Worm (Caenorhabditis elegans) whole organism, young adult: ENCODE measurements around the gene mxl-1.
A peak's percentile ranks its signal among the peaks of the same experiment; 100 is the strongest.
"Not testable (repeated sequence)": the region's sequence is repeated elsewhere in the genome, so short reads cannot be mapped to it uniquely, and the experiment has no call there.

ENCODE experiments used
- C06A6.2 ChIP-seq: fragments of 200-800 bp; sonication (Bioruptor generic); conservative IDR thresholded peaks from 2 replicates; pipeline ENCODE4 v1.3.6; 2022; ENCODE audit warnings: missing genetic modification characterization, missing compliant biosample characterization
- F10E7.11 ChIP-seq: sonication (generic microtip); optimal IDR thresholded peaks from 2 replicates; lab custom pipeline; 2017; ENCODE audit warnings: mild to moderate bottlenecking, missing genetic modification characterization, moderate library complexity, missing compliant biosample characterization
- F37B4.10 ChIP-seq: fragments of 200-800 bp; sonication (Bioruptor generic); IDR thresholded peaks from 2 replicates; pipeline ENCODE4 v1.3.6; 2022; ENCODE audit warnings: missing genetic modification characterization, missing compliant biosample characterization
- F52B5.7 ChIP-seq: sonication (generic microtip); optimal IDR thresholded peaks from 2 replicates; lab custom pipeline; 2016; ENCODE audit warnings: mild to moderate bottlenecking, missing genetic modification characterization, missing compliant biosample characterization
- F57A8.1 ChIP-seq: fragments of 200-800 bp; sonication (Bioruptor generic); optimal IDR thresholded peaks from 2 replicates; lab custom pipeline; 2018; ENCODE audit warnings: mild to moderate bottlenecking, missing genetic modification characterization, moderate library complexity, missing compliant biosample characterization
- F57C9.4 ChIP-seq: sonication (generic microtip); optimal IDR thresholded peaks from 2 replicates; lab custom pipeline; 2017; ENCODE audit warnings: mild to moderate bottlenecking, missing genetic modification characterization, missing compliant biosample characterization
- T07F8.4 ChIP-seq: sonication (generic microtip); optimal IDR thresholded peaks from 2 replicates; lab custom pipeline; 2016; ENCODE audit warnings: mild to moderate bottlenecking, missing genetic modification characterization, moderate library complexity, missing compliant biosample characterization
- T26A5.8 ChIP-seq: sonication (generic microtip); optimal IDR thresholded peaks from 2 replicates; lab custom pipeline; 2016; ENCODE audit warnings: missing genetic modification characterization, missing compliant biosample characterization
- Y53F4B.3 ChIP-seq: fragments of 200-800 bp; sonication (Bioruptor generic); IDR thresholded peaks from 2 replicates; pipeline ENCODE4 v1.3.6; 2022; ENCODE audit warnings: missing genetic modification reagents, missing genetic modification characterization, missing compliant biosample characterization
- ZK185.1 ChIP-seq: sonication (generic microtip); optimal IDR thresholded peaks from 2 replicates; lab custom pipeline; 2016; ENCODE audit warnings: mild to moderate bottlenecking, missing genetic modification characterization, missing compliant biosample characterization; ENCODE audit not compliant: poor library complexity, severe bottlenecking
- aptf-2 ChIP-seq: fragments of 200-800 bp; sonication (Bioruptor generic); conservative IDR thresholded peaks from 2 replicates; pipeline ENCODE4 v1.3.6; 2022; ENCODE audit warnings: missing genetic modification reagents, missing genetic modification characterization, missing compliant biosample characterization
- aptf-3 ChIP-seq: fragments of 200-800 bp; sonication (Bioruptor generic); IDR thresholded peaks from 2 replicates; pipeline ENCODE4 v1.3.6; 2022; ENCODE audit warnings: missing genetic modification characterization, missing compliant biosample characterization
- attf-3 ChIP-seq: fragments of 200-800 bp; sonication (Bioruptor generic); conservative IDR thresholded peaks from 2 replicates; pipeline ENCODE4 v1.3.6; 2022; ENCODE audit warnings: missing genetic modification reagents, missing genetic modification characterization, missing compliant biosample characterization
- ceh-100 ChIP-seq: fragments of 200-800 bp; sonication (Bioruptor generic); IDR thresholded peaks from 2 replicates; pipeline ENCODE4 v1.3.6; 2022; ENCODE audit warnings: missing genetic modification reagents, missing genetic modification characterization, missing compliant biosample characterization
- ceh-27 ChIP-seq: fragments of 200-800 bp; sonication (Bioruptor generic); optimal IDR thresholded peaks from 2 replicates; lab custom pipeline; 2018; ENCODE audit warnings: mild to moderate bottlenecking, missing genetic modification characterization, moderate library complexity, missing compliant biosample characterization
- ceh-40 ChIP-seq: fragments of 200-800 bp; sonication (Bioruptor generic); IDR thresholded peaks from 2 replicates; pipeline ENCODE4 v1.3.6; 2022; ENCODE audit warnings: missing genetic modification characterization, missing compliant biosample characterization
- ceh-58 ChIP-seq: fragments of 200-800 bp; sonication (Bioruptor generic); IDR thresholded peaks from 2 replicates; pipeline ENCODE4 v1.3.6; 2022; ENCODE audit warnings: missing genetic modification characterization, missing compliant biosample characterization
- dox-1 ChIP-seq: fragments of 200-800 bp; sonication (Bioruptor generic); IDR thresholded peaks from 2 replicates; pipeline ENCODE4 v1.3.6; 2022; ENCODE audit warnings: missing genetic modification reagents, missing genetic modification characterization, missing compliant biosample characterization
- dpl-1 ChIP-seq: fragments of 150-350 bp; optimal IDR thresholded peaks from 2 replicates; lab custom pipeline; 2014; ENCODE audit warnings: missing biosample characterization, missing genetic modification reagents, missing genetic modification characterization
- egl-18 ChIP-seq: fragments of 200-800 bp; sonication (Bioruptor generic); IDR thresholded peaks from 2 replicates; pipeline ENCODE4 v1.3.6; 2022; ENCODE audit warnings: missing genetic modification reagents, missing genetic modification characterization, missing compliant biosample characterization
- egl-44 ChIP-seq: fragments of 200-800 bp; sonication (Bioruptor generic); IDR thresholded peaks from 2 replicates; pipeline ENCODE4 v1.3.6; 2022; ENCODE audit warnings: missing genetic modification reagents, missing genetic modification characterization, missing compliant biosample characterization
- egrh-3 ChIP-seq: fragments of 200-800 bp; sonication (Bioruptor generic); IDR thresholded peaks from 2 replicates; pipeline ENCODE4 v1.3.6; 2022; ENCODE audit warnings: missing genetic modification reagents, missing genetic modification characterization, missing compliant biosample characterization
- ekl-4 ChIP-seq: fragments of 200-800 bp; sonication (Bioruptor generic); IDR thresholded peaks from 2 replicates; pipeline ENCODE4 v1.3.6; 2022; ENCODE audit warnings: missing genetic modification reagents, missing genetic modification characterization, missing compliant biosample characterization
- hlh-12 ChIP-seq: sonication (generic microtip); optimal IDR thresholded peaks from 2 replicates; lab custom pipeline; 2016; ENCODE audit warnings: missing genetic modification characterization, missing compliant biosample characterization
- hlh-26 ChIP-seq: fragments of 200-800 bp; sonication (Bioruptor generic); conservative IDR thresholded peaks from 2 replicates; pipeline ENCODE4 v1.3.6; 2022; ENCODE audit warnings: missing genetic modification reagents, missing genetic modification characterization, missing compliant biosample characterization
- hmg-20 ChIP-seq: fragments of 200-800 bp; sonication (Bioruptor generic); IDR thresholded peaks from 2 replicates; pipeline ENCODE4 v1.3.6; 2022; ENCODE audit warnings: missing genetic modification reagents, missing genetic modification characterization, missing compliant biosample characterization
- lin-35 ChIP-seq, 3 experiments: fragments of 150-350 bp in 2 of 3; sonication (generic microtip) in 1 of 3; optimal IDR thresholded peaks; 2 replicates each; lab custom pipeline; 2014 to 2018; ENCODE audit warnings: missing biosample characterization in 3 of 3, missing genetic modification characterization in 3 of 3, missing genetic modification reagents in 3 of 3
- lin-54 ChIP-seq: fragments of 200-800 bp; sonication (Bioruptor generic); optimal IDR thresholded peaks from 2 replicates; lab custom pipeline; 2018; ENCODE audit warnings: mild to moderate bottlenecking, missing genetic modification characterization, missing compliant biosample characterization
- madf-10 ChIP-seq: sonication (generic microtip); optimal IDR thresholded peaks from 2 replicates; lab custom pipeline; 2016; ENCODE audit warnings: mild to moderate bottlenecking, missing genetic modification characterization, missing compliant biosample characterization
- mxl-1 ChIP-seq: sonication (generic microtip); optimal IDR thresholded peaks from 2 replicates; lab custom pipeline; 2016; ENCODE audit warnings: missing genetic modification characterization, missing compliant biosample characterization
- nfyb-1 ChIP-seq: fragments of 200-800 bp; sonication (Bioruptor generic); IDR thresholded peaks from 2 replicates; pipeline ENCODE4 v1.3.6; 2022; ENCODE audit warnings: missing genetic modification reagents, missing genetic modification characterization, missing compliant biosample characterization
- pha-4 ChIP-seq: fragments of 150-350 bp; sonication (generic microtip); optimal IDR thresholded peaks from 2 replicates; lab custom pipeline; 2014; ENCODE audit warnings: missing biosample characterization, missing genetic modification reagents, missing genetic modification characterization
- repo-1 ChIP-seq: sonication (generic microtip); optimal IDR thresholded peaks from 2 replicates; lab custom pipeline; 2017; ENCODE audit warnings: mild to moderate bottlenecking, missing genetic modification characterization, missing compliant biosample characterization
- snpc-1.1 ChIP-seq: sonication (generic microtip); optimal IDR thresholded peaks from 2 replicates; lab custom pipeline; 2017; ENCODE audit warnings: missing genetic modification characterization, mild to moderate bottlenecking, missing compliant biosample characterization, antibody characterized with exemption, moderate library complexity, missing genotype, missing genetic modification reagents; ENCODE audit not compliant: insufficient read depth
- snpc-4 ChIP-seq, 5 experiments: fragments of 150-350 bp in 1 of 5; sonication (generic microtip) in 4 of 5; optimal IDR thresholded peaks; 2 replicates each; lab custom pipeline; 2014 to 2018; ENCODE audit warnings: missing genetic modification characterization in 5 of 5, missing biosample characterization in 3 of 5, antibody characterized with exemption in 2 of 5, mild to moderate bottlenecking in 2 of 5, missing compliant biosample characterization in 2 of 5, missing genotype in 2 of 5, moderate library complexity in 2 of 5, missing genetic modification reagents in 1 of 5
- tbx-9 ChIP-seq: sonication (generic microtip); optimal IDR thresholded peaks from 2 replicates; lab custom pipeline; 2016; ENCODE audit warnings: borderline replicate concordance, missing genetic modification characterization, inconsistent platforms, missing compliant biosample characterization
- tlf-1 ChIP-seq: fragments of 200-800 bp; sonication (Bioruptor generic); optimal IDR thresholded peaks from 2 replicates; lab custom pipeline; 2018; ENCODE audit warnings: mild to moderate bottlenecking, missing genetic modification characterization, missing compliant biosample characterization
- unc-130 ChIP-seq: sonication (generic microtip); optimal IDR thresholded peaks from 2 replicates; lab custom pipeline; 2016; ENCODE audit warnings: missing genetic modification reagents, missing genetic modification characterization, missing compliant biosample characterization
- ztf-18 ChIP-seq: sonication (generic microtip); optimal IDR thresholded peaks from 2 replicates; lab custom pipeline; 2016; ENCODE audit warnings: missing genotype, mild to moderate bottlenecking, missing genetic modification characterization, missing compliant biosample characterization
- ztf-26 ChIP-seq: sonication (generic microtip); optimal IDR thresholded peaks from 2 replicates; lab custom pipeline; 2017; ENCODE audit warnings: missing genetic modification characterization, missing compliant biosample characterization
- ztf-28 ChIP-seq: fragments of 200-800 bp; sonication (Bioruptor generic); IDR thresholded peaks from 2 replicates; pipeline ENCODE4 v1.3.6; 2022; ENCODE audit warnings: missing genetic modification reagents, missing genetic modification characterization, missing compliant biosample characterization

Gene mxl-1

ce11 chrV:11282272-11282671 lies 37.6 kb downstream of the mxl-1 start, which contains the start of gene gly-20:
TSS of gene gly-20 (plus strand) at chrV:11282572.
- TF ChIP-seq pha-4 (tag; lab: Kevin White, UChicago): no peak
- no peak for TF ChIP-seq aptf-3 (GFP tag; lab: Robert Waterston, UW)
- no peak for TF ChIP-seq lin-54 (GFP tag; lab: Kevin White, UChicago)
- TF ChIP-seq ceh-58 (GFP tag; lab: Robert Waterston, UW): no peak
- no peak for TF ChIP-seq ztf-26
- TF ChIP-seq repo-1 (tag; lab: Kevin White, UChicago): no peak
- no peak for TF ChIP-seq ceh-40 (GFP tag; lab: Robert Waterston, UW)
- no peak for TF ChIP-seq ZK185.1 (tag; lab: Kevin White, UChicago)
- no peak for TF ChIP-seq T07F8.4 (tag; lab: Kevin White, UChicago)
- no peak for TF ChIP-seq hlh-26

ce11 chrV:11286114-11286513 lies 41.5 kb downstream of the mxl-1 start, which contains the start of gene C03E10.3:
TSS of gene C03E10.3 (plus strand) at chrV:11286414.
- not testable (repeated sequence) for TF ChIP-seq hlh-12 (tag; lab: Kevin White, UChicago); F57A8.1 (GFP tag; lab: Kevin White, UChicago); tbx-9 (tag; lab: Kevin White, UChicago)

- TF ChIP-seq egrh-3 (GFP tag; lab: Robert Waterston, UW) (no peak), ceh-100 (GFP tag; lab: Robert Waterston, UW) (no peak), egl-44 (GFP tag; lab: Robert Waterston, UW) (no peak), nfyb-1 (no peak), egl-18 (GFP tag; lab: Robert Waterston, UW) (no peak), F57C9.4 (tag; lab: Kevin White, UChicago) (no peak), ztf-28 (GFP tag; lab: Robert Waterston, UW) (no peak), ceh-27 (no peak), F10E7.11 (tag; lab: Kevin White, UChicago) (no peak), Y53F4B.3 (GFP tag; lab: Robert Waterston, UW) (no peak), ekl-4 (no peak), unc-130 (GFP tag; lab: Kevin White, UChicago) (no peak), dpl-1 (GFP tag; lab: Kevin White, UChicago) (no peak), tlf-1 (GFP tag; lab: Kevin White, UChicago) (no peak), dox-1 (GFP tag; lab: Robert Waterston, UW) (no peak)
These were observed 46.2 kb downstream of the mxl-1 start, which contains the start of gene C03E10.1 for ce11 chrV:11290888-11291287. TSS of gene C03E10.1 (plus strand) at chrV:11291188.

ce11 chrV:11292682-11293081 lies 48.0 kb downstream of the mxl-1 start:
- no peak for TF ChIP-seq C06A6.2 (GFP tag; lab: Robert Waterston, UW)
- no peak for TF ChIP-seq F52B5.7 (tag; lab: Kevin White, UChicago)
- TF ChIP-seq hmg-20 (GFP tag; lab: Robert Waterston, UW): no peak
- TF ChIP-seq lin-35 (GFP tag; optimal IDR thresholded peaks at IDR 0.05; lab: Kevin White, UChicago): no peak
- no peak for TF ChIP-seq madf-10
- TF ChIP-seq aptf-2 (GFP tag; lab: Robert Waterston, UW): no peak
- no peak for TF ChIP-seq ztf-18 (tag; lab: Kevin White, UChicago)
- TF ChIP-seq T07F8.4 (tag; lab: Kevin White, UChicago): no peak
- peak; percentile 24 for TF ChIP-seq snpc-1.1
- no peak for TF ChIP-seq tbx-9 (tag; lab: Kevin White, UChicago)
- no peak for TF ChIP-seq mxl-1 (tag; lab: Kevin White, UChicago)
- TF ChIP-seq attf-3 (GFP tag; lab: Robert Waterston, UW): no peak
- TF ChIP-seq snpc-4 (GFP tag; optimal IDR thresholded peaks at IDR 0.05; lab: Kevin White, UChicago): peak; percentile 3
- TF ChIP-seq snpc-4 (tag; optimal IDR thresholded peaks at IDR 0.05; lab: Kevin White, UChicago): peak in 2 of 4 experiments; percentile 68 to 86
- TF ChIP-seq T26A5.8 (tag; lab: Kevin White, UChicago): no peak
- no peak for TF ChIP-seq F37B4.10 (GFP tag; lab: Robert Waterston, UW)
